Fruit fly (Drosophila melanogaster) whole organism, pupa: Measurements from ENCODE around the gene SPE.

Experiments used
- CG13204 ChIP-seq: fragments of 200-800 bp; sonication (Bioruptor generic); optimal IDR thresholded peaks from 2 replicates; lab custom pipeline; 2018; ENCODE audit warnings: missing biosample characterization, mild to moderate bottlenecking, missing genetic modification characterization, moderate library complexity
- CG14655 ChIP-seq: fragments of 200-800 bp; sonication (Bioruptor generic); optimal IDR thresholded peaks from 3 replicates; lab custom pipeline; 2017; ENCODE audit warnings: mild to moderate bottlenecking, missing biosample characterization, missing genetic modification reagents, missing genetic modification characterization
- CG17806 ChIP-seq: fragments of 200-800 bp; sonication (Bioruptor generic); optimal IDR thresholded peaks from 2 replicates; lab custom pipeline; 2018; ENCODE audit warnings: missing biosample characterization, mild to moderate bottlenecking, missing genetic modification characterization, moderate library complexity
- CG32121 ChIP-seq: fragments of 200-800 bp; sonication (Bioruptor generic); IDR thresholded peaks from 2 replicates; pipeline ENCODE4 v1.3.6; 2022; ENCODE audit warnings: missing biosample characterization, missing genetic modification characterization
- CG8159 ChIP-seq: fragments of 200-800 bp; sonication (Bioruptor generic); optimal IDR thresholded peaks from 3 replicates; lab custom pipeline; 2018; ENCODE audit warnings: missing biosample characterization, mild to moderate bottlenecking, missing genetic modification characterization, moderate library complexity
- CG8301 ChIP-seq: fragments of 200-800 bp; sonication (Bioruptor generic); optimal IDR thresholded peaks from 2 replicates; lab custom pipeline; 2018; ENCODE audit warnings: missing biosample characterization, mild to moderate bottlenecking, missing genetic modification characterization
- CG9948 ChIP-seq: fragments of 200-800 bp; sonication (Bioruptor generic); optimal IDR thresholded peaks from 2 replicates; lab custom pipeline; 2018; ENCODE audit warnings: missing biosample characterization, mild to moderate bottlenecking, missing genetic modification characterization, moderate library complexity
- D1 ChIP-seq: fragments of 200-800 bp; sonication (Bioruptor generic); optimal IDR thresholded peaks from 2 replicates; lab custom pipeline; 2018; ENCODE audit warnings: missing biosample characterization, mild to moderate bottlenecking, missing genetic modification characterization, moderate library complexity
- Pif1A ChIP-seq: fragments of 200-800 bp; sonication (Bioruptor generic); optimal IDR thresholded peaks from 3 replicates; lab custom pipeline; 2016; ENCODE audit warnings: missing biosample characterization, missing genetic modification characterization
- Pif1B ChIP-seq: fragments of 200-800 bp; sonication (Bioruptor generic); optimal IDR thresholded peaks from 3 replicates; lab custom pipeline; 2016; ENCODE audit warnings: missing biosample characterization, missing genetic modification characterization
- rn ChIP-seq: fragments of 200-800 bp; sonication (Bioruptor generic); IDR thresholded peaks from 2 replicates; pipeline ENCODE4 v1.3.6; 2022; ENCODE audit warnings: missing biosample characterization, missing genetic modification characterization

dm6 chr3R:23674369-23674768 lies 11.7 kb upstream of the SPE start:
- TF ChIP-seq CG9948 (tag; lab: Kevin White, UChicago) = no peak
- TF ChIP-seq D1 = no peak
- TF ChIP-seq rn (GFP tag; lab: Robert Waterston, UW) = no peak
- TF ChIP-seq Pif1A = peak; percentile 24
- no peak for TF ChIP-seq CG17806 (tag; lab: Kevin White, UChicago)
- TF ChIP-seq CG13204 (GFP tag; lab: Kevin White, UChicago) = no peak
- no peak for TF ChIP-seq CG32121 (GFP tag; lab: Robert Waterston, UW)
- no peak for TF ChIP-seq Pif1B (GFP tag; lab: Kevin White, UChicago)
- TF ChIP-seq CG8159 (tag; lab: Kevin White, UChicago) = no peak
- TF ChIP-seq CG8301 (tag; lab: Kevin White, UChicago) = no peak
- no peak for TF ChIP-seq CG14655 (GFP tag; lab: Kevin White, UChicago)
